Worm (Caenorhabditis elegans): ENCODE measurements around the gene col-9.

Gene col-9

DNA sequence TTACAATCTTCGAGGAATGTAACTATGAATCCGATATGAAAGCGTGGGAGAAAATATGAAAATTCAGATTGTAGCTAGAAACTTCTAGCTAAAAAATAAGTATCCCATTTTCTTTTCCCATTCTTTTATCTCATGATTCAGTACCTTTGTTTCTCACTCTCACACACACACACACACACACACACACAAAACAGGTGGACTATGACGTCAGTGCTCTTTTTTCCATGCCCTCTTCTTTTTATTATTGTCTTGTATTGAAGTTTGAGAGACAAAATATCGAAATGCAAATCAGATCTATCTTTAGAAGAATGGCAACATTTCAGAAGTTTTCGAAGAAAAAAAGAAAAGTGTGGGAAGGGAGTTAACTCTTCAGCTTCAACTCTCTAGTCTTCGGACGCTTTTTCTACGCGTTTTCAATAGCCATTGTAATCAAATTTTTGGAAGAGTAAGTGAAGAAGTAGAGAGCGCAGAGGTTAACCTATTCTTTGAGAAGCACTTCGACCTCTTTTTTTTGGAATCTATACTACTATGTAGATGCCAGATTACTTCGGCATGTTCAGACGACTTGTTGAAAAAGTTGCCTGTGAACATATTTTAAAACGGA, 44.1 kb downstream of the col-9 start:
- no peak for TF ChIP-seq unc-130 (GFP tag; optimal IDR thresholded peaks at IDR 0.05)
- TF ChIP-seq fkh-10 (GFP tag; optimal IDR thresholded peaks at IDR 0.05) = peak; percentile 42
- peak; percentile 32 for TF ChIP-seq ces-1 (GFP tag; optimal IDR thresholded peaks at IDR 0.05)
- peak; percentile 18 for TF ChIP-seq nhr-11 (tag; optimal IDR thresholded peaks at IDR 0.05)

- no peak for TF ChIP-seq F10B5.3 (tag; optimal IDR thresholded peaks at IDR 0.05)
- TF ChIP-seq nhr-111 (GFP tag; optimal IDR thresholded peaks at IDR 0.05) = no peak
- TF ChIP-seq lim-7 (GFP tag; IDR thresholded peaks at IDR 0.05) = no peak
- no peak for TF ChIP-seq nhr-41 (GFP tag; IDR thresholded peaks at IDR 0.05)
- no peak for TF ChIP-seq zfp-2 (tag; optimal IDR thresholded peaks at IDR 0.05)
- no peak for TF ChIP-seq ces-1 (GFP tag; optimal IDR thresholded peaks at IDR 0.05)
- TF ChIP-seq aly-2 (tag; optimal IDR thresholded peaks at IDR 0.05) = no peak
- TF ChIP-seq attf-4 (tag; optimal IDR thresholded peaks at IDR 0.05) = no peak
- TF ChIP-seq nhr-102 (tag; optimal IDR thresholded peaks at IDR 0.05) = no peak
- TF ChIP-seq tag-97 (GFP tag; IDR thresholded peaks at IDR 0.05) = no peak
- no peak for TF ChIP-seq dpl-1 (GFP tag; optimal IDR thresholded peaks at IDR 0.05)
- TF ChIP-seq ZK546.5 (tag; optimal IDR thresholded peaks at IDR 0.05) = no peak
- no peak for TF ChIP-seq snpc-1.2 (GFP tag; IDR thresholded peaks at IDR 0.05)
- TF ChIP-seq nhr-10 (tag; optimal IDR thresholded peaks at IDR 0.05) = no peak
- no peak for TF ChIP-seq nhr-6 (tag; optimal IDR thresholded peaks at IDR 0.05)
Measured at ce11 chrX:13637526-13637925, 47.7 kb downstream of the col-9 start.

- TF ChIP-seq sdz-12 (GFP tag; optimal IDR thresholded peaks at IDR 0.05) (no peak), lin-15B (tag; optimal IDR thresholded peaks at IDR 0.05) (no peak), mxl-3 (GFP tag; optimal IDR thresholded peaks at IDR 0.05) (peak; percentile 16), zfp-3 (GFP tag; conservative IDR thresholded peaks at IDR 0.05) (no peak), F44E2.7 (GFP tag; IDR thresholded peaks at IDR 0.05) (0 out of 2 replicates have a peak, but pooled peaks have one; percentile 23), unc-62 (GFP tag; optimal IDR thresholded peaks at IDR 0.05 in 1 of 2) (peak in 1 of 2 experiments; percentile 92), unc-62 (tag; optimal IDR thresholded peaks at IDR 0.05) (no peak), daf-16 (GFP tag; optimal IDR thresholded peaks at IDR 0.05) (peak in 1 of 2 experiments; percentile 40), daf-16 (tag; optimal IDR thresholded peaks at IDR 0.05) (no peak), lsy-2 (tag; optimal IDR thresholded peaks at IDR 0.05) (no peak)
Measured at ce11 chrX:13638351-13638958, 48.6 kb downstream of the col-9 start.

DNA sequence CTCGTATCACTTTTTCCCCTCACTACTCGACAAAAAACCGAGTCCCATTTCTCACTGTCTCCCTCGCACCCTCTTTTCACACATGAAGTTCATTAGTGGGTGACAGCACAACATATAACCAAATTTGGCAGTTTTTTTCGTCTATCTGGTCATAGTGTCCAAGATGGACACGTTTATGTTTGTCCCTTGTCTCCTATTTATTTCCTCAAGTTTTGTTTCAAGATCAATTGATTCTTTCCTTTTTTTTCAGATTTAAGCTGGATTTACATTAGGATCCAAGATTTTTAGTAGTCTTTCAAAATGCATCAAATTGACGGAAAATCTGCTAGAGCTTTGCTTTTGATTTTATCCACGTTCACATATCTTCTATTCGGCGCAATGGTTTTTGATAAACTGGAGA, 49.7 kb downstream of the col-9 start, which contains the start of gene twk-20:
TSS of gene twk-20 (plus strand) at position 301 of the 400 bp plus-strand sequence.
- no peak for TF ChIP-seq fkh-10 (GFP tag; optimal IDR thresholded peaks at IDR 0.05)
- TF ChIP-seq ces-1 (GFP tag; optimal IDR thresholded peaks at IDR 0.05) = peak; percentile 40
- no peak for TF ChIP-seq zfp-3 (GFP tag; conservative IDR thresholded peaks at IDR 0.05)
- TF ChIP-seq nhr-237 (tag; optimal IDR thresholded peaks at IDR 0.05) = no peak
- TF ChIP-seq spr-3 (GFP tag; optimal IDR thresholded peaks at IDR 0.05) = no peak

Data from whole organism, L4 larva.